Worm (Caenorhabditis elegans) whole organism, L4 larva: Measurements from ENCODE around the gene C16C8.14.

Experiments
- D1046.2 ChIP-seq: fragments of 200-800 bp; sonication (Bioruptor generic); IDR thresholded peaks from 2 replicates; pipeline ENCODE4 v1.3.6; 2022; ENCODE audit warnings: missing genetic modification characterization, missing compliant biosample characterization
- F10B5.3 ChIP-seq: sonication (generic microtip); optimal IDR thresholded peaks from 2 replicates; lab custom pipeline; 2016; ENCODE audit warnings: mild to moderate bottlenecking, missing genetic modification characterization, missing compliant biosample characterization
- T20F7.1 ChIP-seq: fragments of 200-800 bp; sonication (Bioruptor generic); optimal IDR thresholded peaks from 2 replicates; lab custom pipeline; 2018; ENCODE audit warnings: mild to moderate bottlenecking, missing genetic modification characterization, missing compliant biosample characterization
- Y48G9A.11 ChIP-seq: fragments of 200-800 bp; sonication (Bioruptor generic); IDR thresholded peaks from 2 replicates; pipeline ENCODE4 v1.3.6; 2022; ENCODE audit warnings: missing genetic modification reagents, missing genetic modification characterization, missing compliant biosample characterization
- ZK546.5 ChIP-seq, 2 experiments: sonication (generic microtip); optimal IDR thresholded peaks; 2 replicates each; lab custom pipeline; 2017; ENCODE audit warnings: missing biosample characterization in 2 of 2, missing genetic modification characterization in 2 of 2
- aha-1 ChIP-seq: fragments of 150-350 bp; peaks from one replicate; lab custom pipeline; 2014; ENCODE audit warnings: missing biosample characterization, missing genetic modification characterization
- ama-1 ChIP-seq: fragments of 150-350 bp; optimal IDR thresholded peaks from 2 replicates; lab custom pipeline; 2014; ENCODE audit warnings: inconsistent platforms, mixed read lengths
- attf-4 ChIP-seq: sonication (generic microtip); optimal IDR thresholded peaks from 3 replicates; lab custom pipeline; 2017; ENCODE audit warnings: missing biosample characterization, missing genetic modification characterization
- ceh-20 ChIP-seq: fragments of 200-800 bp; sonication (Bioruptor generic); IDR thresholded peaks from 2 replicates; pipeline ENCODE4 v1.3.6; 2022; ENCODE audit warnings: missing genetic modification reagents, missing genetic modification characterization, missing compliant biosample characterization
- cey-2 ChIP-seq: sonication (generic microtip); optimal IDR thresholded peaks from 3 replicates; lab custom pipeline; 2017; ENCODE audit warnings: missing genetic modification characterization, mild to moderate bottlenecking, missing compliant biosample characterization, antibody characterized with exemption, borderline replicate concordance; ENCODE audit not compliant: insufficient read depth
- ctbp-1 ChIP-seq: fragments of 200-800 bp; sonication (Bioruptor generic); IDR thresholded peaks from 2 replicates; pipeline ENCODE4 v1.3.6; 2022; ENCODE audit warnings: missing genetic modification reagents, missing genetic modification characterization, missing compliant biosample characterization
- daf-12 ChIP-seq: fragments of 150-350 bp; optimal IDR thresholded peaks from 2 replicates; lab custom pipeline; 2014; ENCODE audit warnings: missing biosample characterization, missing genetic modification reagents, missing genetic modification characterization
- daf-16 ChIP-seq, 3 experiments: sonication (generic microtip); optimal IDR thresholded peaks; 2 replicates each; lab custom pipeline; 2016 to 2017; ENCODE audit warnings: missing genetic modification characterization in 3 of 3, missing genetic modification reagents in 3 of 3, mild to moderate bottlenecking in 2 of 3, missing compliant biosample characterization in 2 of 3, missing biosample characterization in 1 of 3, moderate library complexity in 1 of 3
- daf-8 ChIP-seq: fragments of 200-800 bp; sonication (Bioruptor generic); IDR thresholded peaks from 2 replicates; pipeline ENCODE4 v1.3.6; 2022; ENCODE audit warnings: missing genetic modification characterization, missing compliant biosample characterization
- dpl-1 ChIP-seq: fragments of 150-350 bp; optimal IDR thresholded peaks from 2 replicates; lab custom pipeline; 2014; ENCODE audit warnings: missing biosample characterization, missing genetic modification reagents, missing genetic modification characterization
- duxl-1 ChIP-seq: sonication (generic microtip); optimal IDR thresholded peaks from 2 replicates; lab custom pipeline; 2016; ENCODE audit warnings: mild to moderate bottlenecking, missing genetic modification characterization, moderate library complexity, missing compliant biosample characterization; ENCODE audit not compliant: poor library complexity
- dve-1 ChIP-seq: sonication (generic microtip); optimal IDR thresholded peaks from 2 replicates; lab custom pipeline; 2017; ENCODE audit warnings: antibody characterized with exemption, mild to moderate bottlenecking, missing genetic modification characterization, missing compliant biosample characterization; ENCODE audit not compliant: insufficient read depth
- jun-1 ChIP-seq: fragments of 150-350 bp; optimal IDR thresholded peaks from 2 replicates; lab custom pipeline; 2014; ENCODE audit warnings: missing biosample characterization, missing genetic modification reagents, missing genetic modification characterization
- lin-13 ChIP-seq: fragments of 150-350 bp; optimal IDR thresholded peaks from 2 replicates; lab custom pipeline; 2014; ENCODE audit warnings: missing biosample characterization, missing genetic modification reagents, missing genetic modification characterization
- lin-38 ChIP-seq: fragments of 200-800 bp; sonication (Bioruptor generic); IDR thresholded peaks from 2 replicates; pipeline ENCODE4 v1.3.6; 2022; ENCODE audit warnings: missing genetic modification reagents, missing genetic modification characterization, missing compliant biosample characterization
- lin-39 ChIP-seq: fragments of 150-350 bp; optimal IDR thresholded peaks from 2 replicates; lab custom pipeline; 2014; ENCODE audit warnings: missing biosample characterization, missing genetic modification reagents, missing genetic modification characterization
- nhr-102 ChIP-seq: sonication (generic microtip); optimal IDR thresholded peaks from 2 replicates; lab custom pipeline; 2016; ENCODE audit warnings: mild to moderate bottlenecking, missing genetic modification characterization, moderate library complexity, missing compliant biosample characterization
- nhr-111 ChIP-seq: fragments of 200-800 bp; sonication (Bioruptor generic); optimal IDR thresholded peaks from 2 replicates; lab custom pipeline; 2018; ENCODE audit warnings: mild to moderate bottlenecking, missing genetic modification characterization, missing compliant biosample characterization
- nhr-237 ChIP-seq: sonication (generic microtip); optimal IDR thresholded peaks from 2 replicates; lab custom pipeline; 2017; ENCODE audit warnings: missing biosample characterization, missing genetic modification characterization
- nhr-48 ChIP-seq: sonication (generic microtip); optimal IDR thresholded peaks from 2 replicates; lab custom pipeline; 2016; ENCODE audit warnings: mild to moderate bottlenecking, missing genetic modification characterization, missing compliant biosample characterization
- set-16 ChIP-seq: fragments of 200-800 bp; sonication (Bioruptor generic); IDR thresholded peaks from 2 replicates; pipeline ENCODE4 v1.3.6; 2022; ENCODE audit warnings: missing genetic modification reagents, missing genetic modification characterization, missing compliant biosample characterization
- skn-1 ChIP-seq: fragments of 150-350 bp; optimal IDR thresholded peaks from 2 replicates; lab custom pipeline; 2014; ENCODE audit warnings: missing biosample characterization, missing genetic modification characterization
- unc-130 ChIP-seq: sonication (generic microtip); optimal IDR thresholded peaks from 2 replicates; lab custom pipeline; 2016; ENCODE audit warnings: missing genetic modification reagents, missing genetic modification characterization, missing compliant biosample characterization
- unc-39 ChIP-seq: sonication (generic microtip); optimal IDR thresholded peaks from 2 replicates; lab custom pipeline; 2017; ENCODE audit warnings: missing biosample characterization, missing genetic modification characterization
- zfp-2 ChIP-seq: sonication (generic microtip); optimal IDR thresholded peaks from 2 replicates; lab custom pipeline; 2016; ENCODE audit warnings: mild to moderate bottlenecking, missing genetic modification characterization, missing compliant biosample characterization
- zfp-3 ChIP-seq: fragments of 200-800 bp; sonication (Bioruptor generic); conservative IDR thresholded peaks from 2 replicates; pipeline ENCODE4 v1.3.6; 2022; ENCODE audit warnings: missing genetic modification reagents, missing genetic modification characterization, missing compliant biosample characterization
- zip-2 ChIP-seq: fragments of 150-350 bp; optimal IDR thresholded peaks from 2 replicates; lab custom pipeline; 2014; ENCODE audit warnings: missing biosample characterization, missing genetic modification characterization
- ztf-7 ChIP-seq: fragments of 150-350 bp; optimal IDR thresholded peaks from 2 replicates; lab custom pipeline; 2014; ENCODE audit warnings: missing biosample characterization, missing genetic modification characterization

The C16C8.14 gene

DNA sequence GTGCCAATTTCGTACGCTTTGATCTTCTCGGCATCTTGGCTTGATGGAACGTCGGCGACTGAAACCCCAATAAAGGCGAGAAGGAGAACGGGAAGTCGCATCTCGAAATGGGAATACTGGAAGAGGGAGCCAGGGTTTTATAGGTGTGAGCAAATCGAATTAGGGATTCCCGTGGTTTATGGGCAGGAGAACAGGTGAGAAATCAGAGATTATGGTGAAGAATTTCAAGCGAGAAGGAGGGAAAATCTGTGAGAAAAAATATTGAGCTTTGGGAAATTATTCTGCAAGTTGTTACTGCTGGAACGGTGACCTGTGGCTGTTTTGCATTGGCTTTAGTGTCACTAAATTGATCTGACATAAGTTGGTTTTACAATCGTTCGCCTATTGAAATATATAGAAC lies 22.0 kb downstream of the C16C8.14 start, which contains the start of gene Y49F6B.13:
TSS of gene Y49F6B.13 (minus strand) at position 101 of the 400 bp plus-strand sequence.
- TF ChIP-seq aha-1 (peak; percentile 17), unc-39 (no peak), attf-4 (tag; lab: Kevin White, UChicago) (no peak), nhr-102 (no peak)
- TF ChIP-seq, all 104 proteins: peak for 1

DNA sequence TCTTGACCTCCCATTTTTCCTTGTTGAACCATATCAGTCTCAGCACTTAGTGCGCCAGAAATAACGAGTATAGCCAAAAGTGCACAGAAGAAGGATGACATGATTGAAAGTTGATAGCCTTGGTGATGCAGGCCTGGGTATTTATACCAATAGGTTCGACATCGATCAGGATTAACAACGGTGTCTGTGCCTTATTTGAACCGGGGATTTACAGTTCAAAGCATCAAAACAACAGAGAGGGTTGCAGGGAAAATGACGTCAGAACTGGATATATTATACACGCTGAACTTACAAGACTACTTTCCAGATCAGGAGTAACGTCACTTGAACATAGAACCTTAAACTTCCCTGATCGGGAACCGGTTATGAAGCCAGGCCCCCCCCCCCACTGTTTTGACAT lies 22.7 kb downstream of the C16C8.14 start, which contains the start of gene Y49F6B.12:
TSS of gene Y49F6B.12 (minus strand) at position 101 of the 400 bp plus-strand sequence.
- no peak for TF ChIP-seq ZK546.5 (tag; optimal IDR thresholded peaks at IDR 0.05; lab: Kevin White, UChicago)
- peak; percentile 45 for TF ChIP-seq aha-1
- no peak for TF ChIP-seq cey-2 (tag; lab: Kevin White, UChicago)

DNA sequence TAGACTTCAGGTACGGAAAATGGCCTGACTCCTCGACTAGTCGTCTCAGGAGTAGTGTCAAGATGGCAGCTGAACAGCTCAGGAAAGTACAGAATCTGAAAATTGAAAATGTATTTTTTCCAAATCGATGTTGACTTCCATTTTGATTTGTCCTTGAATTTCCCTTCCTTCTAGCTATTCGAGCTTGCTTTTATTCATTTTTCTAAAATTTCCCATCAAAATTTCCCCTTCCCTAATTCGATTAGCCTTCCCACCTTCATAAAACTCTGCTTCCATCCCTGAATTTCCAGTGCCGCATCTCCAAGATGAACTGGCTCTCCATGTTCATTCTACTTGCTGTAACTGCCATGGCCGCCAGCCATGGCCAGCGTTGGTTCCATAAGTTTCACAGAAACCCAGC lies 23.2 kb downstream of the C16C8.14 start, which contains the start of gene Y49F6B.6:
TSS of gene Y49F6B.6 (plus strand) at position 301 of the 400 bp plus-strand sequence.
- TF ChIP-seq Y48G9A.11 (GFP tag; lab: Robert Waterston, UW) (no peak), daf-16 (GFP tag; optimal IDR thresholded peaks at IDR 0.05; lab: Kevin White, UChicago) (no peak), daf-16 (tag; optimal IDR thresholded peaks at IDR 0.05; lab: Kevin White, UChicago) (no peak), duxl-1 (tag; lab: Kevin White, UChicago) (no peak), T20F7.1 (GFP tag; lab: Kevin White, UChicago) (no peak), lin-38 (no peak), unc-130 (GFP tag; lab: Kevin White, UChicago) (no peak), nhr-48 (tag; lab: Kevin White, UChicago) (no peak), skn-1 (tag; lab: Kevin White, UChicago) (no peak), D1046.2 (GFP tag; lab: Robert Waterston, UW) (no peak), set-16 (GFP tag; lab: Robert Waterston, UW) (no peak), F10B5.3 (tag; lab: Kevin White, UChicago) (no peak), ctbp-1 (no peak), daf-8 (GFP tag; lab: Robert Waterston, UW) (no peak), dpl-1 (GFP tag; lab: Kevin White, UChicago) (no peak), attf-4 (tag; lab: Kevin White, UChicago) (no peak), zip-2 (no peak)

DNA sequence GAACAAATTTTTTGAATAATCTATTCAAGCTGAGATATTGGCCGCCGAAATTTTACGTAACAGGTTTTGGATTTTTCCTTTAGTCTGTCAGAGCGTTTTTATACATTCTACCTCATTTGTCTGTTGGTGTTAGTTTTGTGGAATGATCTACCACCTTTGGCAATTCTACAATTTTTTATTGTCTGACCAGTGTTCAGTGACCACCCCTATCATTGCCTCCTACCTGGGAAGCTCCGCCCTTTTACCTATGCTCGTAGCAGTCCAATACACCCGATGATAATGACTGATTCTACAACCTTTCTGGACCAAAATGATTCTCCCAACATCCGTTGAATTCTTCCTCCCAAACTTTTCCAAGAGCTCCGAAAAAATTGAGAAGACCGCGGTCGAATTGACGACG lies 24.1 kb downstream of the C16C8.14 start, which contains the start of gene sdz-32:
TSS of gene sdz-32 (plus strand) at position 301 of the 400 bp plus-strand sequence.
- TF ChIP-seq ztf-7 (no peak), ceh-20 (GFP tag; lab: Robert Waterston, UW) (no peak), skn-1 (tag; lab: Kevin White, UChicago) (no peak), dve-1 (tag; lab: Kevin White, UChicago) (no peak), zfp-3 (GFP tag; lab: Robert Waterston, UW) (no peak), unc-130 (GFP tag; lab: Kevin White, UChicago) (no peak), nhr-111 (GFP tag; lab: Kevin White, UChicago) (no peak)

DNA sequence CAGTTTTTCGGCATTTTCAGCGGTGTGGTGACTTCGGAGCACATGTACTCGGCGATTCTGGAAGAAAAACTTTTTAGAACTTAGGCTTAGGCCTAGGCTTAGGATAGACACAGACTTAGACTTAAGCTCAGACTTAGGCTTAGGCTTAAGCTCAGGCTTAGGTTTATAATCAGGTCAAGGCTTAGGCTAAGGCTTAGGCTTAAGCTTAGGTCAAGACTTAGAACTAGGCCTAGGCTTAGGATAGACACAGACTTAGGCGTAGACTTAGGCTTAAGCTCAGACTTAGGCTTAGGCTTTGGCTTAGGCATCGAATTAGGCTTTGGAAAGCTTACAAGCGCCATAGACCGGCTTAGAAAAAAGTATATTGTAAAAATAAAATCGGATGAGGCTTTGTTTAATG lies 26.9 kb downstream of the C16C8.14 start:
- TF ChIP-seq nhr-237 (no peak), jun-1 (tag; lab: Kevin White, UChicago) (no peak), zfp-2 (tag; lab: Kevin White, UChicago) (no peak), lin-38 (no peak), ztf-7 (no peak), T20F7.1 (GFP tag; lab: Kevin White, UChicago) (no peak), lin-39 (no peak), lin-13 (GFP tag; lab: Kevin White, UChicago) (no peak), unc-130 (GFP tag; lab: Kevin White, UChicago) (no peak), ama-1 (lab: Kevin White, UChicago) (no peak), daf-12 (tag; lab: Kevin White, UChicago) (no peak)
